Worm (Caenorhabditis elegans) whole organism, young adult: ENCODE measurements around the gene cest-16.
A peak's percentile ranks its signal among the peaks of the same experiment; 100 is the strongest.

Experiments
- B0035.1 ChIP-seq: sonication (generic microtip); optimal IDR thresholded peaks from 2 replicates; lab custom pipeline; 2016; ENCODE audit warnings: missing genetic modification characterization, mild to moderate bottlenecking, missing compliant biosample characterization, missing genotype, missing genetic modification reagents
- F22D6.2 ChIP-seq: sonication (generic microtip); optimal IDR thresholded peaks from 2 replicates; lab custom pipeline; 2016; ENCODE audit warnings: mild to moderate bottlenecking, missing genetic modification characterization, missing compliant biosample characterization
- T26A5.8 ChIP-seq: sonication (generic microtip); optimal IDR thresholded peaks from 2 replicates; lab custom pipeline; 2016; ENCODE audit warnings: missing genetic modification characterization, missing compliant biosample characterization
- Y67H2A.10 ChIP-seq: fragments of 200-800 bp; sonication (Bioruptor generic); conservative IDR thresholded peaks from 2 replicates; pipeline ENCODE4 v1.3.6; 2022; ENCODE audit warnings: missing genetic modification reagents, missing genetic modification characterization, missing compliant biosample characterization
- Y79H2A.3 ChIP-seq: fragments of 200-800 bp; sonication (Bioruptor generic); conservative IDR thresholded peaks from 2 replicates; pipeline ENCODE4 v1.3.6; 2022; ENCODE audit warnings: missing genetic modification reagents, missing genetic modification characterization, missing compliant biosample characterization
- ama-1 ChIP-seq, 3 experiments: fragments of 150-350 bp in 1 of 3; sonication (generic microtip) in 2 of 3; optimal IDR thresholded peaks; 2 replicates each; lab custom pipeline; 2014 to 2018; ENCODE audit warnings: missing biosample characterization in 2 of 3, missing genetic modification characterization in 2 of 3, missing genetic modification reagents in 2 of 3
- aptf-2 ChIP-seq: fragments of 200-800 bp; sonication (Bioruptor generic); conservative IDR thresholded peaks from 2 replicates; pipeline ENCODE4 v1.3.6; 2022; ENCODE audit warnings: missing genetic modification reagents, missing genetic modification characterization, missing compliant biosample characterization
- aptf-3 ChIP-seq: fragments of 200-800 bp; sonication (Bioruptor generic); IDR thresholded peaks from 2 replicates; pipeline ENCODE4 v1.3.6; 2022; ENCODE audit warnings: missing genetic modification characterization, missing compliant biosample characterization
- atf-7 ChIP-seq: sonication (generic microtip); optimal IDR thresholded peaks from 2 replicates; lab custom pipeline; 2017; ENCODE audit warnings: mild to moderate bottlenecking, missing genetic modification characterization, missing compliant biosample characterization
- attf-3 ChIP-seq: fragments of 200-800 bp; sonication (Bioruptor generic); conservative IDR thresholded peaks from 2 replicates; pipeline ENCODE4 v1.3.6; 2022; ENCODE audit warnings: missing genetic modification reagents, missing genetic modification characterization, missing compliant biosample characterization
- attf-5 ChIP-seq: fragments of 200-800 bp; sonication (Bioruptor generic); optimal IDR thresholded peaks from 2 replicates; lab custom pipeline; 2018; ENCODE audit warnings: mild to moderate bottlenecking, missing genetic modification characterization, missing compliant biosample characterization
- bed-2 ChIP-seq: fragments of 200-800 bp; sonication (Bioruptor generic); IDR thresholded peaks from 2 replicates; pipeline ENCODE4 v1.3.6; 2022; ENCODE audit warnings: missing genetic modification reagents, missing genetic modification characterization, missing compliant biosample characterization
- ceh-100 ChIP-seq: fragments of 200-800 bp; sonication (Bioruptor generic); IDR thresholded peaks from 2 replicates; pipeline ENCODE4 v1.3.6; 2022; ENCODE audit warnings: missing genetic modification reagents, missing genetic modification characterization, missing compliant biosample characterization
- ceh-79 ChIP-seq: sonication (generic microtip); optimal IDR thresholded peaks from 2 replicates; lab custom pipeline; 2017; ENCODE audit warnings: mild to moderate bottlenecking, missing genetic modification characterization, missing compliant biosample characterization
- ceh-91 ChIP-seq: fragments of 200-800 bp; sonication (Bioruptor generic); IDR thresholded peaks from 2 replicates; pipeline ENCODE4 v1.3.6; 2022; ENCODE audit warnings: missing genetic modification reagents, missing genetic modification characterization, missing compliant biosample characterization
- egl-18 ChIP-seq: fragments of 200-800 bp; sonication (Bioruptor generic); IDR thresholded peaks from 2 replicates; pipeline ENCODE4 v1.3.6; 2022; ENCODE audit warnings: missing genetic modification reagents, missing genetic modification characterization, missing compliant biosample characterization
- egl-44 ChIP-seq: fragments of 200-800 bp; sonication (Bioruptor generic); IDR thresholded peaks from 2 replicates; pipeline ENCODE4 v1.3.6; 2022; ENCODE audit warnings: missing genetic modification reagents, missing genetic modification characterization, missing compliant biosample characterization
- ekl-4 ChIP-seq: fragments of 200-800 bp; sonication (Bioruptor generic); IDR thresholded peaks from 2 replicates; pipeline ENCODE4 v1.3.6; 2022; ENCODE audit warnings: missing genetic modification reagents, missing genetic modification characterization, missing compliant biosample characterization
- gei-17 ChIP-seq: fragments of 200-800 bp; sonication (Bioruptor generic); optimal IDR thresholded peaks from 2 replicates; lab custom pipeline; 2018; ENCODE audit warnings: mild to moderate bottlenecking, missing genetic modification characterization, missing compliant biosample characterization
- him-1 ChIP-seq: sonication (generic microtip); optimal IDR thresholded peaks from 2 replicates; lab custom pipeline; 2016; ENCODE audit warnings: missing genotype, missing genetic modification reagents, missing genetic modification characterization, missing compliant biosample characterization
- let-526 ChIP-seq: fragments of 200-800 bp; sonication (Bioruptor generic); IDR thresholded peaks from 2 replicates; pipeline ENCODE4 v1.3.6; 2022; ENCODE audit warnings: missing genetic modification reagents, missing genetic modification characterization, missing compliant biosample characterization
- lin-26 ChIP-seq: fragments of 200-800 bp; sonication (Bioruptor generic); IDR thresholded peaks from 2 replicates; pipeline ENCODE4 v1.3.6; 2022; ENCODE audit warnings: missing genetic modification reagents, missing genetic modification characterization, missing compliant biosample characterization
- lir-1 ChIP-seq: fragments of 200-800 bp; sonication (Bioruptor generic); conservative IDR thresholded peaks from 2 replicates; pipeline ENCODE4 v1.3.6; 2022; ENCODE audit warnings: missing genetic modification reagents, missing genetic modification characterization, missing compliant biosample characterization
- lsl-1 ChIP-seq: fragments of 200-800 bp; sonication (Bioruptor generic); optimal IDR thresholded peaks from 2 replicates; lab custom pipeline; 2018; ENCODE audit warnings: mild to moderate bottlenecking, missing genetic modification characterization, moderate library complexity, missing compliant biosample characterization
- lsy-27 ChIP-seq: sonication (generic microtip); optimal IDR thresholded peaks from 2 replicates; lab custom pipeline; 2017; ENCODE audit warnings: missing genetic modification characterization, mild to moderate bottlenecking, missing compliant biosample characterization, antibody characterized with exemption, missing genotype, borderline replicate concordance; ENCODE audit not compliant: insufficient read depth
- madf-3 ChIP-seq: fragments of 200-800 bp; sonication (Bioruptor generic); IDR thresholded peaks from 2 replicates; pipeline ENCODE4 v1.3.6; 2022; ENCODE audit warnings: missing genetic modification reagents, missing genetic modification characterization, missing compliant biosample characterization
- madf-6 ChIP-seq: fragments of 200-800 bp; sonication (Bioruptor generic); IDR thresholded peaks from 2 replicates; pipeline ENCODE4 v1.3.6; 2022; ENCODE audit warnings: missing genetic modification reagents, missing genetic modification characterization, missing compliant biosample characterization
- mcd-1 ChIP-seq: fragments of 200-800 bp; sonication (Bioruptor generic); IDR thresholded peaks from 2 replicates; pipeline ENCODE4 v1.3.6; 2022; ENCODE audit warnings: missing genetic modification reagents, missing genetic modification characterization, missing compliant biosample characterization
- mel-28 ChIP-seq: sonication (generic microtip); optimal IDR thresholded peaks from 2 replicates; lab custom pipeline; 2016; ENCODE audit warnings: borderline replicate concordance, mild to moderate bottlenecking, missing genetic modification characterization, missing compliant biosample characterization
- mes-4 ChIP-seq: sonication (generic microtip); optimal IDR thresholded peaks from 2 replicates; lab custom pipeline; 2016; ENCODE audit warnings: missing genotype, missing genetic modification characterization, missing compliant biosample characterization
- nfya-1 ChIP-seq: sonication (generic microtip); optimal IDR thresholded peaks from 2 replicates; lab custom pipeline; 2017; ENCODE audit warnings: antibody characterized with exemption, missing compliant biosample characterization, missing genetic modification characterization, borderline replicate concordance; ENCODE audit not compliant: insufficient read depth
- nfya-2 ChIP-seq: fragments of 200-800 bp; sonication (Bioruptor generic); IDR thresholded peaks from 2 replicates; pipeline ENCODE4 v1.3.6; 2022; ENCODE audit warnings: missing genetic modification reagents, missing genetic modification characterization, missing compliant biosample characterization
- nhr-27 ChIP-seq: fragments of 200-800 bp; sonication (Bioruptor generic); optimal IDR thresholded peaks from 2 replicates; lab custom pipeline; 2018; ENCODE audit warnings: mild to moderate bottlenecking, missing genetic modification characterization, moderate library complexity, missing compliant biosample characterization
- nhr-80 ChIP-seq: sonication (generic microtip); optimal IDR thresholded peaks from 2 replicates; lab custom pipeline; 2016; ENCODE audit warnings: missing genetic modification characterization, missing compliant biosample characterization
- repo-1 ChIP-seq: sonication (generic microtip); optimal IDR thresholded peaks from 2 replicates; lab custom pipeline; 2017; ENCODE audit warnings: mild to moderate bottlenecking, missing genetic modification characterization, missing compliant biosample characterization
- sdz-38 ChIP-seq: sonication (generic microtip); optimal IDR thresholded peaks from 2 replicates; lab custom pipeline; 2016; ENCODE audit warnings: missing genotype, missing genetic modification characterization, missing compliant biosample characterization
- snpc-1.1 ChIP-seq: sonication (generic microtip); optimal IDR thresholded peaks from 2 replicates; lab custom pipeline; 2017; ENCODE audit warnings: missing genetic modification characterization, mild to moderate bottlenecking, missing compliant biosample characterization, antibody characterized with exemption, moderate library complexity, missing genotype, missing genetic modification reagents; ENCODE audit not compliant: insufficient read depth
- snpc-3.4 ChIP-seq: sonication (generic microtip); optimal IDR thresholded peaks from 2 replicates; lab custom pipeline; 2017; ENCODE audit warnings: missing genetic modification characterization, mild to moderate bottlenecking, missing compliant biosample characterization, antibody characterized with exemption, moderate library complexity, missing genotype, missing genetic modification reagents
- somi-1 ChIP-seq: fragments of 200-800 bp; sonication (Bioruptor generic); optimal IDR thresholded peaks from 2 replicates; lab custom pipeline; 2018; ENCODE audit warnings: mild to moderate bottlenecking, missing genetic modification characterization, missing compliant biosample characterization
- sptf-2 ChIP-seq: fragments of 200-800 bp; sonication (Bioruptor generic); optimal IDR thresholded peaks from 2 replicates; lab custom pipeline; 2018; ENCODE audit warnings: mild to moderate bottlenecking, missing genetic modification characterization, missing compliant biosample characterization
- unc-62 ChIP-seq: fragments of 150-350 bp; optimal IDR thresholded peaks from 2 replicates; lab custom pipeline; 2014; ENCODE audit warnings: missing biosample characterization, missing genetic modification reagents, missing genetic modification characterization
- xnd-1 ChIP-seq: sonication (generic microtip); optimal IDR thresholded peaks from 2 replicates; lab custom pipeline; 2016; ENCODE audit warnings: missing genotype, missing genetic modification reagents, missing genetic modification characterization, missing compliant biosample characterization
- ztf-28 ChIP-seq: fragments of 200-800 bp; sonication (Bioruptor generic); IDR thresholded peaks from 2 replicates; pipeline ENCODE4 v1.3.6; 2022; ENCODE audit warnings: missing genetic modification reagents, missing genetic modification characterization, missing compliant biosample characterization
- ztf-3 ChIP-seq: fragments of 200-800 bp; sonication (Bioruptor generic); optimal IDR thresholded peaks from 2 replicates; lab custom pipeline; 2018; ENCODE audit warnings: mild to moderate bottlenecking, missing genetic modification characterization, missing compliant biosample characterization
- ztf-6 ChIP-seq: fragments of 200-800 bp; sonication (Bioruptor generic); IDR thresholded peaks from 2 replicates; pipeline ENCODE4 v1.3.6; 2022; ENCODE audit warnings: missing genetic modification reagents, missing genetic modification characterization, missing compliant biosample characterization

The cest-16 gene

ce11 chrX:6292812-6293211 lies 6.9 kb upstream of the cest-16 start, which contains the start of gene mom-1:
TSS of gene mom-1 (plus strand) at chrX:6293112.
- no peak for TF ChIP-seq egl-44 (GFP tag; lab: Robert Waterston, UW)
- no peak for TF ChIP-seq nfya-1 (tag; lab: Kevin White, UChicago)

- TF ChIP-seq ztf-6 = peak; percentile 88
- peak; percentile 94 for TF ChIP-seq egl-44 (GFP tag; lab: Robert Waterston, UW)
- no peak for TF ChIP-seq ceh-91 (GFP tag; lab: Robert Waterston, UW)
- no peak for TF ChIP-seq lsy-27 (tag; lab: Kevin White, UChicago)
- TF ChIP-seq gei-17 (GFP tag; lab: Kevin White, UChicago) = peak; percentile 99
- TF ChIP-seq ekl-4 (GFP tag; lab: Robert Waterston, UW) = peak; percentile 97
- peak; percentile 21 for TF ChIP-seq sdz-38 (tag; lab: Kevin White, UChicago)
- TF ChIP-seq Y67H2A.10 (GFP tag; lab: Robert Waterston, UW) = peak; percentile 68; the same call in 1 of the 2 replicates
- TF ChIP-seq bed-2 = peak; percentile 93; the same call in 1 of the 2 replicates
- peak; percentile 39; the same call in 1 of the 2 replicates for TF ChIP-seq aptf-2 (GFP tag; lab: Robert Waterston, UW)
- peak; percentile 100 for TF ChIP-seq repo-1
- TF ChIP-seq mes-4 (tag; lab: Kevin White, UChicago) = peak; percentile 27
- TF ChIP-seq xnd-1 = no peak
- no peak for TF ChIP-seq sptf-2 (GFP tag; lab: Kevin White, UChicago)
- TF ChIP-seq ceh-100 (GFP tag; lab: Robert Waterston, UW) = peak; percentile 81
- TF ChIP-seq him-1 = peak; percentile 20
- TF ChIP-seq nhr-80 = peak; percentile 99
- TF ChIP-seq egl-18 = peak; percentile 96
- peak; percentile 73 for TF ChIP-seq attf-5
- 0 out of 2 replicates have a peak, but pooled peaks have one; percentile 40 for TF ChIP-seq attf-3 (GFP tag; lab: Robert Waterston, UW)
- TF ChIP-seq snpc-3.4 (tag; lab: Kevin White, UChicago) = no peak
- TF ChIP-seq mcd-1 = peak; percentile 90
- peak; percentile 88 for TF ChIP-seq ceh-79 (tag; lab: Kevin White, UChicago)
- peak; percentile 94 for TF ChIP-seq let-526 (GFP tag; lab: Robert Waterston, UW)
- TF ChIP-seq madf-6 (GFP tag; lab: Robert Waterston, UW) = no peak
- peak; percentile 96 for TF ChIP-seq nhr-27 (tag; lab: Kevin White, UChicago)
- TF ChIP-seq B0035.1 (tag; lab: Kevin White, UChicago) = peak; percentile 97
- TF ChIP-seq unc-62 = peak; percentile 58
- no peak for TF ChIP-seq ztf-28 (GFP tag; lab: Robert Waterston, UW)
- TF ChIP-seq Y79H2A.3 = no peak
- peak; percentile 99 for TF ChIP-seq atf-7
- peak; percentile 2 for TF ChIP-seq lsl-1 (GFP tag; lab: Kevin White, UChicago)
- peak; percentile 97 for TF ChIP-seq lir-1 (GFP tag; lab: Robert Waterston, UW)
- no peak for TF ChIP-seq snpc-1.1
- TF ChIP-seq aptf-3 = no peak
- TF ChIP-seq nfya-2 (GFP tag; lab: Robert Waterston, UW) = 0 out of 2 replicates have a peak, but pooled peaks have one; percentile 72
- peak; percentile 99 for TF ChIP-seq somi-1 (GFP tag; lab: Kevin White, UChicago)
- peak; percentile 91 for TF ChIP-seq lin-26 (GFP tag; lab: Robert Waterston, UW)
- TF ChIP-seq madf-3 = peak; percentile 84; the same call in 1 of the 2 replicates
- peak; percentile 55 for TF ChIP-seq T26A5.8 (tag; lab: Kevin White, UChicago)
- TF ChIP-seq F22D6.2 (tag; lab: Kevin White, UChicago) = peak; percentile 97
- TF ChIP-seq ztf-3 (GFP tag; lab: Kevin White, UChicago) = peak; percentile 97
- TF ChIP-seq ama-1 (optimal IDR thresholded peaks at IDR 0.05; lab: Kevin White, UChicago) = no peak
- peak; percentile 18 to 94 for TF ChIP-seq ama-1 (GFP tag; optimal IDR thresholded peaks at IDR 0.05; lab: Kevin White, UChicago)
- peak; percentile 47 for TF ChIP-seq mel-28 (tag; lab: Kevin White, UChicago)
Measured at ce11 chrX:6296402-6296844, 3.3 kb upstream of the cest-16 start.
